Fruit fly (Drosophila melanogaster): ENCODE results near the gene Cont.
A peak's percentile ranks its signal among the peaks of the same experiment; 100 is the strongest.

dm6 chr3R:4433441-4434077, 52.5 kb downstream of the Cont start, which contains the start of the genes eIF3a and CG1074:
- TF ChIP-seq Gug (GFP tag; IDR thresholded peaks at IDR 0.05) (no peak), CG16779 (tag; optimal IDR thresholded peaks at IDR 0.05) (no peak), Blimp-1 (GFP tag; optimal IDR thresholded peaks at IDR 0.05) (no peak), fd85E (GFP tag; optimal IDR thresholded peaks at IDR 0.05) (no peak), CG4318 (GFP tag; optimal IDR thresholded peaks at IDR 0.05) (no peak), CG3919 (GFP tag; optimal IDR thresholded peaks at IDR 0.05) (no peak), Sox102F (GFP tag; optimal IDR thresholded peaks at IDR 0.05) (no peak), vri (GFP tag; optimal IDR thresholded peaks at IDR 0.05) (no peak), Ets96B (tag; optimal IDR thresholded peaks at IDR 0.05) (peak; percentile 18), CG8632 (GFP tag; optimal IDR thresholded peaks at IDR 0.05) (no peak), cyc (GFP tag; optimal IDR thresholded peaks at IDR 0.05) (no peak), spab (GFP tag; optimal IDR thresholded peaks at IDR 0.05) (no peak), Hr38 (GFP tag; optimal IDR thresholded peaks at IDR 0.05) (no peak), CG8119 (GFP tag; IDR thresholded peaks at IDR 0.05) (no peak)

Measured in whole organism, prepupa.